Fruit fly (Drosophila melanogaster) whole organism, embryonic: ENCODE data around the gene Vps53.

Experiments
- ATbp ChIP-seq: fragments of 200-800 bp; sonication (Bioruptor generic); optimal IDR thresholded peaks from 2 replicates; lab custom pipeline; 2017; ENCODE audit warnings: missing biosample characterization, mild to moderate bottlenecking, missing genetic modification characterization, missing genetic modification reagents
- Abd-B ChIP-seq: fragments of 200-800 bp; sonication (Bioruptor generic); optimal IDR thresholded peaks from 2 replicates; lab custom pipeline; 2018; ENCODE audit warnings: missing biosample characterization, mild to moderate bottlenecking, missing genetic modification characterization, moderate library complexity
- Bdp1 ChIP-seq: fragments of 200-800 bp; sonication (Bioruptor generic); optimal IDR thresholded peaks from 3 replicates; lab custom pipeline; 2016; ENCODE audit warnings: missing biosample characterization, missing genetic modification characterization
- CG12071 ChIP-seq: fragments of 200-800 bp; sonication (Bioruptor generic); optimal IDR thresholded peaks from 3 replicates; lab custom pipeline; 2018; ENCODE audit warnings: missing biosample characterization, mild to moderate bottlenecking, missing genetic modification characterization
- CG14441 ChIP-seq: fragments of 200-800 bp; sonication (Bioruptor generic); IDR thresholded peaks from 2 replicates; pipeline ENCODE4 v1.3.6; 2022; ENCODE audit warnings: missing biosample characterization, missing genetic modification characterization
- CG15601 ChIP-seq: fragments of 200-800 bp; sonication (Bioruptor generic); optimal IDR thresholded peaks from 3 replicates; lab custom pipeline; 2019; ENCODE audit warnings: missing biosample characterization, mild to moderate bottlenecking, missing genetic modification characterization, moderate library complexity
- CG15696 ChIP-seq: fragments of 200-800 bp; sonication (Bioruptor generic); optimal IDR thresholded peaks from 2 replicates; lab custom pipeline; 2019; ENCODE audit warnings: missing biosample characterization, mild to moderate bottlenecking, missing genetic modification characterization, moderate library complexity
- CG16779 ChIP-seq: fragments of 200-800 bp; sonication (Bioruptor generic); IDR thresholded peaks from 2 replicates; pipeline ENCODE4 v1.3.6; 2022; ENCODE audit warnings: missing biosample characterization, missing genetic modification characterization
- CG16813 ChIP-seq: fragments of 200-800 bp; sonication (Bioruptor generic); IDR thresholded peaks from 3 replicates; pipeline ENCODE4 v1.3.6; 2022; ENCODE audit warnings: missing biosample characterization, missing genetic modification characterization; ENCODE audit not compliant: partially characterized antibody
- CG2199 ChIP-seq: fragments of 200-800 bp; sonication (Bioruptor generic); IDR thresholded peaks from 3 replicates; pipeline ENCODE4 v1.3.6; 2022; ENCODE audit warnings: missing biosample characterization, missing genetic modification characterization
- CG34376 ChIP-seq: fragments of 200-800 bp; sonication (Bioruptor generic); optimal IDR thresholded peaks from 2 replicates; lab custom pipeline; 2018; ENCODE audit warnings: missing biosample characterization, mild to moderate bottlenecking, missing genetic modification characterization
- CG3995 ChIP-seq: fragments of 200-800 bp; sonication (Bioruptor generic); optimal IDR thresholded peaks from 3 replicates; lab custom pipeline; 2016; ENCODE audit warnings: missing biosample characterization, missing genetic modification characterization
- CG4617 ChIP-seq: fragments of 200-800 bp; sonication (Bioruptor generic); optimal IDR thresholded peaks from 3 replicates; lab custom pipeline; 2016; ENCODE audit warnings: missing biosample characterization, missing genetic modification characterization, borderline replicate concordance
- CG6791 ChIP-seq: fragments of 200-800 bp; sonication (Bioruptor generic); IDR thresholded peaks from 3 replicates; pipeline ENCODE4 v1.3.6; 2022; ENCODE audit warnings: missing biosample characterization, missing genetic modification characterization; ENCODE audit not compliant: partially characterized antibody
- CG7963 ChIP-seq: fragments of 200-800 bp; sonication (Bioruptor generic); IDR thresholded peaks from 3 replicates; pipeline ENCODE4 v1.3.6; 2022; ENCODE audit warnings: missing biosample characterization, missing genetic modification characterization; ENCODE audit not compliant: partially characterized antibody
- CG8765 ChIP-seq: fragments of 200-800 bp; sonication (Bioruptor generic); IDR thresholded peaks from 2 replicates; pipeline ENCODE4 v1.3.6; 2022; ENCODE audit warnings: missing biosample characterization, missing genetic modification characterization
- CG9797 ChIP-seq: fragments of 200-800 bp; sonication (Bioruptor generic); optimal IDR thresholded peaks from 3 replicates; lab custom pipeline; 2018; ENCODE audit warnings: missing biosample characterization, mild to moderate bottlenecking, missing genetic modification characterization
- Dfd ChIP-seq, 2 experiments: fragments of >200 bp; optimal IDR thresholded peaks; 2 replicates each; lab custom pipeline; 2017; ENCODE audit warnings: missing biosample characterization in 2 of 2, missing genetic modification characterization in 2 of 2
- Dip3 ChIP-seq: fragments of 200-800 bp; sonication (Bioruptor generic); optimal IDR thresholded peaks from 3 replicates; lab custom pipeline; 2016; ENCODE audit warnings: missing biosample characterization, missing genetic modification characterization
- Dll ChIP-seq: fragments of 200-800 bp; sonication (Bioruptor generic); IDR thresholded peaks from 4 replicates; pipeline ENCODE4 v1.3.6; 2022; ENCODE audit warnings: missing biosample characterization, missing genetic modification characterization; ENCODE audit not compliant: partially characterized antibody
- ERR ChIP-seq: fragments of 200-800 bp; sonication (Bioruptor generic); optimal IDR thresholded peaks from 2 replicates; lab custom pipeline; 2016; ENCODE audit warnings: missing biosample characterization, missing genetic modification characterization
- Ets97D ChIP-seq: fragments of 200-800 bp; sonication (Bioruptor generic); optimal IDR thresholded peaks from 3 replicates; lab custom pipeline; 2016; ENCODE audit warnings: missing biosample characterization, missing genetic modification characterization
- HHEX ChIP-seq: fragments of 200-800 bp; sonication (Bioruptor generic); optimal IDR thresholded peaks from 3 replicates; lab custom pipeline; 2017; ENCODE audit warnings: missing biosample characterization, mild to moderate bottlenecking, missing genetic modification characterization, missing genetic modification reagents
- NFAT ChIP-seq: fragments of 200-800 bp; sonication (Bioruptor generic); IDR thresholded peaks from 2 replicates; pipeline ENCODE4 v1.3.6; 2022; ENCODE audit warnings: missing biosample characterization, missing genetic modification characterization
- NfI ChIP-seq: fragments of 200-800 bp; sonication (Bioruptor generic); optimal IDR thresholded peaks from 3 replicates; lab custom pipeline; 2018; ENCODE audit warnings: missing biosample characterization, mild to moderate bottlenecking, missing genetic modification characterization, moderate library complexity
- Pdp1 ChIP-seq, 2 experiments: fragments of 200-800 bp; sonication (Bioruptor generic); optimal IDR thresholded peaks; 3 replicates each; lab custom pipeline; 2016; ENCODE audit warnings: missing biosample characterization in 2 of 2, missing genetic modification characterization in 2 of 2, mild to moderate bottlenecking in 1 of 2, moderate library complexity in 1 of 2
- Scr ChIP-seq: fragments of 200-800 bp; sonication (Bioruptor generic); IDR thresholded peaks from 2 replicates; pipeline ENCODE4 v1.3.6; 2022; ENCODE audit warnings: missing biosample characterization, missing genetic modification characterization; ENCODE audit not compliant: partially characterized antibody
- Sin3A ChIP-seq: fragments of >200 bp; optimal IDR thresholded peaks from 2 replicates; lab custom pipeline; 2018
- Six4 ChIP-seq: fragments of 200-800 bp; sonication (Bioruptor generic); optimal IDR thresholded peaks from 2 replicates; lab custom pipeline; 2016; ENCODE audit warnings: missing biosample characterization, missing genetic modification characterization
- Sox100B ChIP-seq: fragments of 200-800 bp; sonication (Bioruptor generic); optimal IDR thresholded peaks from 3 replicates; lab custom pipeline; 2018; ENCODE audit warnings: missing biosample characterization, mild to moderate bottlenecking, missing genetic modification characterization
- Sry-δ ChIP-seq: fragments of 200-800 bp; sonication (Bioruptor generic); optimal IDR thresholded peaks from 2 replicates; lab custom pipeline; 2016; ENCODE audit warnings: missing biosample characterization, missing genetic modification characterization
- bab2 ChIP-seq: fragments of 200-800 bp; sonication (Bioruptor generic); optimal IDR thresholded peaks from 2 replicates; lab custom pipeline; 2016; ENCODE audit warnings: missing biosample characterization, missing genetic modification characterization
- bcd ChIP-seq: fragments of 200-800 bp; sonication (Bioruptor generic); optimal IDR thresholded peaks from 2 replicates; lab custom pipeline; 2017; ENCODE audit warnings: missing biosample characterization, mild to moderate bottlenecking, missing genetic modification characterization
- bowl ChIP-seq: fragments of 200-800 bp; sonication (Bioruptor generic); IDR thresholded peaks from 2 replicates; pipeline ENCODE4 v1.3.6; 2022; ENCODE audit warnings: missing biosample characterization, missing genetic modification characterization
- cas ChIP-seq: fragments of 200-800 bp; sonication (Bioruptor generic); IDR thresholded peaks from 2 replicates; pipeline ENCODE4 v1.3.6; 2022; ENCODE audit warnings: missing biosample characterization, missing genetic modification characterization
- chinmo ChIP-seq: fragments of 200-800 bp; sonication (Bioruptor generic); IDR thresholded peaks from 4 replicates; pipeline ENCODE4 v1.3.6; 2022; ENCODE audit warnings: missing biosample characterization, missing genetic modification characterization; ENCODE audit not compliant: partially characterized antibody
- da ChIP-seq: fragments of 200-800 bp; sonication (Bioruptor generic); optimal IDR thresholded peaks from 2 replicates; lab custom pipeline; 2016; ENCODE audit warnings: missing biosample characterization, missing genetic modification characterization
- dan ChIP-seq: fragments of 200-800 bp; sonication (Bioruptor generic); IDR thresholded peaks from 2 replicates; pipeline ENCODE4 v1.3.6; 2022; ENCODE audit warnings: missing biosample characterization, missing genetic modification characterization
- fd64A ChIP-seq: fragments of 200-800 bp; sonication (Bioruptor generic); optimal IDR thresholded peaks from 3 replicates; lab custom pipeline; 2018; ENCODE audit warnings: missing biosample characterization, mild to moderate bottlenecking, missing genetic modification characterization
- ham ChIP-seq: fragments of 200-800 bp; sonication (Bioruptor generic); IDR thresholded peaks from 2 replicates; pipeline ENCODE4 v1.3.6; 2022; ENCODE audit warnings: missing biosample characterization, missing genetic modification characterization
- inv ChIP-seq: fragments of 200-800 bp; sonication (Bioruptor generic); IDR thresholded peaks from 2 replicates; pipeline ENCODE4 v1.3.6; 2022; ENCODE audit warnings: missing biosample characterization, missing genetic modification characterization; ENCODE audit not compliant: partially characterized antibody
- jumu ChIP-seq: fragments of 200-800 bp; sonication (Bioruptor generic); optimal IDR thresholded peaks from 3 replicates; lab custom pipeline; 2016; ENCODE audit warnings: missing biosample characterization, missing genetic modification characterization
- knrl ChIP-seq: fragments of 200-800 bp; sonication (Bioruptor generic); IDR thresholded peaks from 3 replicates; pipeline ENCODE4 v1.3.6; 2022; ENCODE audit warnings: missing biosample characterization, missing genetic modification characterization; ENCODE audit not compliant: partially characterized antibody
- pnt ChIP-seq: fragments of 200-800 bp; sonication (Bioruptor generic); optimal IDR thresholded peaks from 3 replicates; lab custom pipeline; 2016; ENCODE audit warnings: missing biosample characterization, missing genetic modification characterization
- pros ChIP-seq: fragments of 200-800 bp; sonication (Bioruptor generic); optimal IDR thresholded peaks from 3 replicates; lab custom pipeline; 2019; ENCODE audit warnings: missing biosample characterization, mild to moderate bottlenecking, missing genetic modification characterization, moderate library complexity
- pzg ChIP-seq: fragments of 200-800 bp; sonication (Bioruptor generic); optimal IDR thresholded peaks from 3 replicates; lab custom pipeline; 2018; ENCODE audit warnings: missing biosample characterization, mild to moderate bottlenecking, missing genetic modification characterization, moderate library complexity
- shn ChIP-seq: fragments of 200-800 bp; sonication (Bioruptor generic); optimal IDR thresholded peaks from 3 replicates; lab custom pipeline; 2016; ENCODE audit warnings: missing biosample characterization, missing genetic modification characterization
- trem ChIP-seq: fragments of 200-800 bp; optimal IDR thresholded peaks from 3 replicates; lab custom pipeline; 2019; ENCODE audit warnings: missing biosample characterization, mild to moderate bottlenecking, missing genetic modification characterization, moderate library complexity
- wek ChIP-seq: fragments of 200-800 bp; sonication (Bioruptor generic); optimal IDR thresholded peaks from 3 replicates; lab custom pipeline; 2018; ENCODE audit warnings: missing biosample characterization, mild to moderate bottlenecking, missing genetic modification characterization, moderate library complexity
- zen2 ChIP-seq: fragments of 200-800 bp; sonication (Bioruptor generic); IDR thresholded peaks from 3 replicates; pipeline ENCODE4 v1.3.6; 2022; ENCODE audit warnings: missing biosample characterization, missing genetic modification characterization; ENCODE audit not compliant: partially characterized antibody
- zfh2 ChIP-seq: fragments of 200-800 bp; sonication (Bioruptor generic); optimal IDR thresholded peaks from 2 replicates; lab custom pipeline; 2016; ENCODE audit warnings: missing biosample characterization, missing genetic modification characterization

Gene Vps53

DNA sequence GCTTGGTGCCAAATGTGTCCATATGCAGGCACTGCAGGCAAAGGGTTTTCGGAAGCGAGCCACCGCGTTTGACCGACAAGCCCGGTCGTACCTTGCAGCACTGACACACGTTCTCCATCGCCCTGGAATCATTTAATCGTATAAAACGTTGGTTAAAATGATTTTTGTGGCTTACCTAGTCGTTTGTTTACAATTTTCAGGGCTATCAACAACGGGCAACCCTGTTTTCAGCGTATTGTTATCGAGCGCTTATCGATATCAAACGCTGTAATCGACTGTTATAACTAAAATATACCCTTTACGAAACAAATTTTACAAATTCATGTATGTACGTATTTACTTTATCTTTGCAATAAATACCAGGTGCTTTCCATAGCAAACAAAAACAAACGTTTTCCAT is 3.3 kb downstream of the Vps53 start, which contains the start of gene CG17612 (continued):
- no peak for TF ChIP-seq Dfd (GFP tag; optimal IDR thresholded peaks at IDR 0.05; lab: Kevin White, UChicago)
- TF ChIP-seq fd64A (GFP tag; lab: Kevin White, UChicago), result no peak
- no peak for TF ChIP-seq Bdp1 (GFP tag; lab: Kevin White, UChicago)
- TF ChIP-seq Ets97D (GFP tag; lab: Kevin White, UChicago), result peak; percentile 21
- TF ChIP-seq Six4 (GFP tag; lab: Kevin White, UChicago), result no peak
- TF ChIP-seq ERR, result no peak
- TF ChIP-seq pros (GFP tag; lab: Kevin White, UChicago), result no peak
- TF ChIP-seq chinmo (GFP tag; lab: Robert Waterston, UW), result no peak
- TF ChIP-seq ham (GFP tag; lab: Robert Waterston, UW), result no peak
- TF ChIP-seq HHEX (GFP tag; lab: Kevin White, UChicago), result no peak
- TF ChIP-seq NfI (GFP tag; lab: Kevin White, UChicago), result no peak
- TF ChIP-seq pnt (GFP tag; lab: Kevin White, UChicago), result no peak
- peak; percentile 4 for TF ChIP-seq Sin3A
- TF ChIP-seq trem, result peak; percentile 38
- TF ChIP-seq da (GFP tag; lab: Kevin White, UChicago), result no peak
- TF ChIP-seq inv, result peak; percentile 29; the same call in 1 of the 2 replicates
- peak; percentile 78 for TF ChIP-seq CG7963 (GFP tag; lab: Robert Waterston, UW)
- no peak for TF ChIP-seq jumu (GFP tag; lab: Kevin White, UChicago)
- TF ChIP-seq CG16779 (GFP tag; lab: Robert Waterston, UW), result no peak
- no peak for TF ChIP-seq CG15696 (tag; lab: Kevin White, UChicago)
- no peak for TF ChIP-seq dan (GFP tag; lab: Robert Waterston, UW)
- peak; percentile 65; the same call in 2 of the 3 replicates for TF ChIP-seq CG16813 (GFP tag; lab: Robert Waterston, UW)
- no peak for TF ChIP-seq cas (GFP tag; lab: Robert Waterston, UW)
- TF ChIP-seq CG4617 (GFP tag; lab: Kevin White, UChicago), result peak; percentile 50
- no peak for TF ChIP-seq bowl (GFP tag; lab: Robert Waterston, UW)
- peak; percentile 67; the same call in 2 of the 3 replicates for TF ChIP-seq zen2 (GFP tag; lab: Robert Waterston, UW)
- no peak for TF ChIP-seq Abd-B (GFP tag; lab: Kevin White, UChicago)
- TF ChIP-seq CG15601 (tag; lab: Kevin White, UChicago), result no peak
- TF ChIP-seq Sox100B (GFP tag; lab: Kevin White, UChicago), result no peak
- TF ChIP-seq pzg, result peak; percentile 45
- no peak for TF ChIP-seq Dip3 (GFP tag; lab: Kevin White, UChicago)
- TF ChIP-seq CG2199, result no peak
- peak; percentile 12 for TF ChIP-seq wek (GFP tag; lab: Kevin White, UChicago)
- no peak for TF ChIP-seq CG12071
- no peak for TF ChIP-seq CG34376 (GFP tag; lab: Kevin White, UChicago)
- peak in 1 of 2 experiments; percentile 29 for TF ChIP-seq Pdp1 (GFP tag; optimal IDR thresholded peaks at IDR 0.05; lab: Kevin White, UChicago)
- TF ChIP-seq knrl (GFP tag; lab: Robert Waterston, UW), result peak; percentile 50; the same call in 2 of the 3 replicates
- TF ChIP-seq ATbp, result no peak
- peak; percentile 42 for TF ChIP-seq Sry-δ (GFP tag; lab: Kevin White, UChicago)
- no peak for TF ChIP-seq shn (GFP tag; lab: Kevin White, UChicago)
- TF ChIP-seq CG8765 (GFP tag; lab: Robert Waterston, UW), result no peak
- TF ChIP-seq NFAT, result no peak
- no peak for TF ChIP-seq bcd (GFP tag; lab: Kevin White, UChicago)
- peak; percentile 70 for TF ChIP-seq CG6791 (GFP tag; lab: Robert Waterston, UW)
- peak; percentile 74; the same call in 3 of the 4 replicates for TF ChIP-seq Dll (GFP tag; lab: Robert Waterston, UW)
- no peak for TF ChIP-seq CG3995 (GFP tag; lab: Kevin White, UChicago)
- no peak for TF ChIP-seq zfh2
- no peak for TF ChIP-seq CG9797 (GFP tag; lab: Kevin White, UChicago)
- peak; percentile 67 for TF ChIP-seq Scr (GFP tag; lab: Robert Waterston, UW)
- no peak for TF ChIP-seq CG14441 (GFP tag; lab: Robert Waterston, UW)
- no peak for TF ChIP-seq bab2 (GFP tag; lab: Kevin White, UChicago)
